Fruit fly (Drosophila melanogaster) whole organism, pupa: ENCODE data around the gene CG45105.

ENCODE experiments used
- CG10348 ChIP-seq: fragments of 200-800 bp; sonication (Bioruptor generic); IDR thresholded peaks from 2 replicates; pipeline ENCODE4 v1.3.6; 2022; ENCODE audit warnings: missing biosample characterization, missing genetic modification characterization
- CG12605 ChIP-seq: fragments of 200-800 bp; sonication (Bioruptor generic); IDR thresholded peaks from 2 replicates; pipeline ENCODE4 v1.3.6; 2022; ENCODE audit warnings: missing biosample characterization, missing genetic modification characterization
- CG13204 ChIP-seq: fragments of 200-800 bp; sonication (Bioruptor generic); optimal IDR thresholded peaks from 2 replicates; lab custom pipeline; 2018; ENCODE audit warnings: missing biosample characterization, mild to moderate bottlenecking, missing genetic modification characterization, moderate library complexity
- CG14655 ChIP-seq: fragments of 200-800 bp; sonication (Bioruptor generic); optimal IDR thresholded peaks from 3 replicates; lab custom pipeline; 2017; ENCODE audit warnings: mild to moderate bottlenecking, missing biosample characterization, missing genetic modification reagents, missing genetic modification characterization
- CG15710 ChIP-seq: fragments of 200-800 bp; sonication (Bioruptor generic); optimal IDR thresholded peaks from 2 replicates; lab custom pipeline; 2018; ENCODE audit warnings: missing biosample characterization, mild to moderate bottlenecking, missing genetic modification characterization, moderate library complexity
- CG17806 ChIP-seq: fragments of 200-800 bp; sonication (Bioruptor generic); optimal IDR thresholded peaks from 2 replicates; lab custom pipeline; 2018; ENCODE audit warnings: missing biosample characterization, mild to moderate bottlenecking, missing genetic modification characterization, moderate library complexity
- CG32121 ChIP-seq: fragments of 200-800 bp; sonication (Bioruptor generic); IDR thresholded peaks from 2 replicates; pipeline ENCODE4 v1.3.6; 2022; ENCODE audit warnings: missing biosample characterization, missing genetic modification characterization
- CG34367 ChIP-seq: fragments of 200-800 bp; sonication (Bioruptor generic); optimal IDR thresholded peaks from 2 replicates; lab custom pipeline; 2018; ENCODE audit warnings: missing biosample characterization, mild to moderate bottlenecking, missing genetic modification characterization
- CG4496 ChIP-seq: fragments of 200-800 bp; sonication (Bioruptor generic); IDR thresholded peaks from 3 replicates; pipeline ENCODE4 v1.3.6; 2022; ENCODE audit warnings: missing biosample characterization, missing genetic modification characterization
- CG8159 ChIP-seq: fragments of 200-800 bp; sonication (Bioruptor generic); optimal IDR thresholded peaks from 3 replicates; lab custom pipeline; 2018; ENCODE audit warnings: missing biosample characterization, mild to moderate bottlenecking, missing genetic modification characterization, moderate library complexity
- CG8301 ChIP-seq: fragments of 200-800 bp; sonication (Bioruptor generic); optimal IDR thresholded peaks from 2 replicates; lab custom pipeline; 2018; ENCODE audit warnings: missing biosample characterization, mild to moderate bottlenecking, missing genetic modification characterization
- CG9948 ChIP-seq: fragments of 200-800 bp; sonication (Bioruptor generic); optimal IDR thresholded peaks from 2 replicates; lab custom pipeline; 2018; ENCODE audit warnings: missing biosample characterization, mild to moderate bottlenecking, missing genetic modification characterization, moderate library complexity
- D1 ChIP-seq: fragments of 200-800 bp; sonication (Bioruptor generic); optimal IDR thresholded peaks from 2 replicates; lab custom pipeline; 2018; ENCODE audit warnings: missing biosample characterization, mild to moderate bottlenecking, missing genetic modification characterization, moderate library complexity
- EcR ChIP-seq: fragments of 200-800 bp; sonication (Bioruptor generic); optimal IDR thresholded peaks from 3 replicates; lab custom pipeline; 2019; ENCODE audit warnings: missing biosample characterization, missing genetic modification characterization, mild to moderate bottlenecking, moderate library complexity, missing genetic modification reagents
- Ets98B ChIP-seq: fragments of 200-800 bp; sonication (Bioruptor generic); IDR thresholded peaks from 2 replicates; pipeline ENCODE4 v1.3.6; 2022; ENCODE audit warnings: missing biosample characterization, missing genetic modification characterization
- Pif1A ChIP-seq: fragments of 200-800 bp; sonication (Bioruptor generic); optimal IDR thresholded peaks from 3 replicates; lab custom pipeline; 2016; ENCODE audit warnings: missing biosample characterization, missing genetic modification characterization
- Pif1B ChIP-seq: fragments of 200-800 bp; sonication (Bioruptor generic); optimal IDR thresholded peaks from 3 replicates; lab custom pipeline; 2016; ENCODE audit warnings: missing biosample characterization, missing genetic modification characterization
- Snoo ChIP-seq: fragments of 200-800 bp; sonication (Bioruptor generic); optimal IDR thresholded peaks from 3 replicates; lab custom pipeline; 2017; ENCODE audit warnings: missing biosample characterization, mild to moderate bottlenecking, missing genetic modification characterization, inconsistent platforms
- fd96Ca ChIP-seq: fragments of 200-800 bp; sonication (Bioruptor generic); IDR thresholded peaks from 3 replicates; pipeline ENCODE4 v1.3.6; 2022; ENCODE audit warnings: missing biosample characterization, missing genetic modification characterization
- gl ChIP-seq: fragments of 200-800 bp; sonication (Bioruptor generic); optimal IDR thresholded peaks from 2 replicates; lab custom pipeline; 2018; ENCODE audit warnings: missing biosample characterization, mild to moderate bottlenecking, missing genetic modification characterization
- rn ChIP-seq: fragments of 200-800 bp; sonication (Bioruptor generic); IDR thresholded peaks from 2 replicates; pipeline ENCODE4 v1.3.6; 2022; ENCODE audit warnings: missing biosample characterization, missing genetic modification characterization

Gene CG45105

DNA sequence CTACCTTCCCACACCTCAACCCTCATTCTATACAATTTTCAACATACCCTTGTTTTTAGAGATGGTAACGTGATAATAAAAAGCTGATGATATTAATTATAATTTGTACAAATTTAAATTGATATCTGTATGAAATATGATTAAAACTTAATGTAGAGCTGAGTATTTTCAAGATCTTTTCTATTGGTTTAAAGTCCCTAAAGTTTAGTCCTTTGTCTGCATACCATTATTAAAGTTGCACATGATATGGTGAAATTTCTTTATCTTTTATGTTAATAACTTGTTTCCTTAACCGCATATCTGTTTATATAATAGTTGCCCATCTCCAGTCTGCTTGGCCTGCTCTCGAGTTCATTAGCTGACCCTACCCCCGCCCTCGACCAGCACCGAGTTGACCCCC lies 19.5 kb downstream of the CG45105 start:
- TF ChIP-seq CG8301 (tag; lab: Kevin White, UChicago) (peak; percentile 21), CG13204 (GFP tag; lab: Kevin White, UChicago) (no peak), CG14655 (GFP tag; lab: Kevin White, UChicago) (peak; percentile 34), CG8159 (tag; lab: Kevin White, UChicago) (peak; percentile 15), CG15710 (tag; lab: Kevin White, UChicago) (no peak), CG12605 (GFP tag; lab: Robert Waterston, UW) (no peak), CG32121 (GFP tag; lab: Robert Waterston, UW) (no peak)

DNA sequence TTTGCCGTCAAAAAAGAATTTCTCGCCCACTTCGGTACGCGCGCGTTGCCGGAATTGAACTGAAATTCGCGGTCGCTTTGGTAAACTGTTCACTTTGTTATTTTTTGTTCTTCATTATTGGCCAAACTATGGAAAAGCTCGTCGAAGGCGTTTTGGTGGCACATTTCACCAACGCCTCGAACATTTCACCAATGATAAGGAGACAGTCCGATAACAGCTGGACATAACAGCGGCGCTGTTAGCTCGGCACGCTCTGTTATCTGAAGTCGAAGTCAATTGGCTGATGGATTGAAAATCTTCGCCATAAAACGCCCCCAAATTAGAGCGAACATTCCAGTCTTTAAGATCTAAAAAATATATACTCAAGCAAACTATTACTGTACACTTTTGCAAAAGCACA lies 21.8 kb downstream of the CG45105 start, which contains the start of gene CG14877:
Gene CG14877 (minus strand): TSS at position 101 of the 400 bp plus-strand sequence.
- TF ChIP-seq Pif1B (GFP tag; lab: Kevin White, UChicago) (no peak), gl (tag; lab: Kevin White, UChicago) (no peak), Snoo (no peak), CG12605 (GFP tag; lab: Robert Waterston, UW) (no peak), CG9948 (tag; lab: Kevin White, UChicago) (no peak), Ets98B (GFP tag; lab: Robert Waterston, UW) (no peak), CG4496 (GFP tag; lab: Robert Waterston, UW) (no peak), CG14655 (GFP tag; lab: Kevin White, UChicago) (no peak), CG8159 (tag; lab: Kevin White, UChicago) (no peak), CG10348 (GFP tag; lab: Robert Waterston, UW) (no peak), CG34367 (no peak), CG13204 (GFP tag; lab: Kevin White, UChicago) (no peak), Pif1A (GFP tag; lab: Kevin White, UChicago) (no peak), fd96Ca (GFP tag; lab: Robert Waterston, UW) (no peak)

DNA sequence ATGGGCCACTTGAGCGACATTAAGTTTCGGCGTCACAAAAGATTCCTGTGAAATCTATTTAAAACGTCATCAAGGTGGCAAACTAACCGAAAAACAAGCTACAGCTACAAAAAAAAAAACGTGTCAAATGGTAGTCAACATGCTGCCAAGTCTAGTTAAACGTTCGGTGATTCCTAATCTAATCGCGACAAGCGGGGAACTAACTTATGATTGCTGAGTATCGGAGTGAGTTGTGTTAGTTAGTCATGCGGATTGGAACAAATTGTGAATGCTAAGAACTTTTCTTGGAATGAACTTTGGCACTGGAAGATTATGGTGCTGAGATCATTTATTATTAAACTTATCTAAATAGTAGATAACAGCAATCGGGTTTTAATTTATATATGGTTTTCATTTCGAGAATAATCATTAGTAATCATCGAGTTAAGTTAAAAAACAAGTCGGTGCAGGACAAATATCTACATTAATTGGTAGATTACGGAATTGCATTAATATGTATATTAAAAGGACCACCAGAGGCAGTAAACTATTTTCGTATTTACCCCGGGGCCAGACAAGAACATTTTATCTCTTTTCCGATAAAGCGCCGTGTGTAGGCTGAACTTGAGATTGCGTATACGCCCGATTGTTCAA lies 26.5 kb downstream of the CG45105 start:
- no peak for TF ChIP-seq D1 (tag; lab: Kevin White, UChicago)
- no peak for TF ChIP-seq Ets98B (GFP tag; lab: Robert Waterston, UW)
- TF ChIP-seq fd96Ca (GFP tag; lab: Robert Waterston, UW), result no peak
- TF ChIP-seq CG13204 (GFP tag; lab: Kevin White, UChicago), result no peak
- TF ChIP-seq gl (tag; lab: Kevin White, UChicago), result no peak
- no peak for TF ChIP-seq CG34367
- no peak for TF ChIP-seq Pif1B (GFP tag; lab: Kevin White, UChicago)
- TF ChIP-seq CG32121 (GFP tag; lab: Robert Waterston, UW), result no peak
- TF ChIP-seq CG17806 (tag; lab: Kevin White, UChicago), result no peak
- TF ChIP-seq CG14655 (GFP tag; lab: Kevin White, UChicago), result no peak
- no peak for TF ChIP-seq CG9948 (tag; lab: Kevin White, UChicago)
- no peak for TF ChIP-seq CG4496 (GFP tag; lab: Robert Waterston, UW)
- TF ChIP-seq CG12605 (GFP tag; lab: Robert Waterston, UW), result no peak
- no peak for TF ChIP-seq rn (GFP tag; lab: Robert Waterston, UW)
- TF ChIP-seq CG8301 (tag; lab: Kevin White, UChicago), result no peak
- TF ChIP-seq CG10348 (GFP tag; lab: Robert Waterston, UW), result no peak
- TF ChIP-seq CG15710 (tag; lab: Kevin White, UChicago), result no peak
- TF ChIP-seq CG8159 (tag; lab: Kevin White, UChicago), result no peak
- no peak for TF ChIP-seq Pif1A (GFP tag; lab: Kevin White, UChicago)
- no peak for TF ChIP-seq EcR (GFP tag; lab: Kevin White, UChicago)

DNA sequence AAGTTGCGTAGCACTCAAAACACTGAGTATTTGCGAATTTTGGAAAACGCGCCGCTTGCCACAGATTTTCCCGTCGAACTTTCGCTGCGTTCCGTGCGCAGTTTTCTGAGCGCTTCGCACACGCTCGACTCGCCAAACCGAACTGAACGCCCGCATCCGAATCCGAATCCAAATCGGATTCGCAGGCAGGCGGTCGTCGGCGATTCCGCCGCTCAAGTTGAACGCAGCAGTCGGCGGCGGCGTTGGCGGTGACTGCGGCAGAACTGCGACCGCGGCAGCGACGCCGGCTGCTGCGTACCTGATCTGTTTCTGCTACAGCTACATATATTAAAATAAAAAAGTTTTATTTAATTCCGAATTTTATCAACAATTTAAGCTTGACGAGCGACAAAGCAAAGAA lies 42.2 kb downstream of the CG45105 start, which contains the start of gene CG31183:
Gene CG31183 (minus strand): TSS at position 329 of the 400 bp plus-strand sequence.
- no peak for TF ChIP-seq Snoo
- TF ChIP-seq CG32121 (GFP tag; lab: Robert Waterston, UW), result no peak
- no peak for TF ChIP-seq CG8159 (tag; lab: Kevin White, UChicago)
- no peak for TF ChIP-seq D1 (tag; lab: Kevin White, UChicago)
- TF ChIP-seq fd96Ca (GFP tag; lab: Robert Waterston, UW), result no peak
- no peak; the same call in 1 of the 3 replicates for TF ChIP-seq CG4496 (GFP tag; lab: Robert Waterston, UW)
- TF ChIP-seq CG9948 (tag; lab: Kevin White, UChicago), result no peak
- no peak for TF ChIP-seq Ets98B (GFP tag; lab: Robert Waterston, UW)
- no peak for TF ChIP-seq CG8301 (tag; lab: Kevin White, UChicago)
- no peak for TF ChIP-seq CG15710 (tag; lab: Kevin White, UChicago)
- no peak for TF ChIP-seq Pif1B (GFP tag; lab: Kevin White, UChicago)
- TF ChIP-seq Pif1A (GFP tag; lab: Kevin White, UChicago), result no peak
- no peak for TF ChIP-seq CG34367
- TF ChIP-seq CG10348 (GFP tag; lab: Robert Waterston, UW), result no peak
- no peak for TF ChIP-seq CG17806 (tag; lab: Kevin White, UChicago)
- no peak for TF ChIP-seq CG14655 (GFP tag; lab: Kevin White, UChicago)
- no peak for TF ChIP-seq CG12605 (GFP tag; lab: Robert Waterston, UW)
- no peak for TF ChIP-seq EcR (GFP tag; lab: Kevin White, UChicago)
- TF ChIP-seq CG13204 (GFP tag; lab: Kevin White, UChicago), result no peak

DNA sequence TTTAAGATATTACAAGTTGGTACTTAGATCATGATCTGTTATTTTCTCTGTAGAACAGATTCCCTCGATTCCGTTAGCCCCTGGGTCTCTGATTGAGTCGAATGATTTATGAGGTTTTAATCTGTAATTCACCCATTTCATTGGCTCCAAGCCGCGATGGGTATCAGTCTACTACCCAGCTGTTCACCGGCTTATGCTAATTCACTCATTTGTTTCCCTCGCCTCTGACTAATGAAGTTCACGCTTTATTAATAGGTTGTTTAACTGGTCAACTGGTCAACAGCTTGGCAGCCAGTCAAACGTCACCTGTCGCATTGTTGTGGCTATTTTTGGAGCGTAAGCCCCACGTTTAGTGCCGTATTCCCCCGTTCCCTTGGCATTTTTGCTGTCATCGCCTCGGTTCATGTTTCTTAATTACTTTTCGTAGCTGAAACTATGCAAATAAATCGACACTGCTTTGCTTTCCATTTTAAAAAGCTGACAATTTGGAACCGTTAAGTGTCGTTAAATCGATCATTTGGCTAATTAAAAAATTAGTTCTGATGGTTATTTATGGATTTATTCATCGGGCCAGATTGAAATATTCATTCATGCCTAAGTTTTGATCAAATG lies 44.9 kb downstream of the CG45105 start:
- TF ChIP-seq CG10348 (GFP tag; lab: Robert Waterston, UW) (no peak), CG4496 (GFP tag; lab: Robert Waterston, UW) (no peak), Ets98B (GFP tag; lab: Robert Waterston, UW) (no peak), D1 (tag; lab: Kevin White, UChicago) (no peak), EcR (GFP tag; lab: Kevin White, UChicago) (no peak)
